Worm (Caenorhabditis elegans) whole organism, mixed stage, embryonic: ENCODE measurements around the gene F54F7.10.

Experiments
- M03D4.4 ChIP-seq: sonication (generic microtip); optimal IDR thresholded peaks from 2 replicates; lab custom pipeline; 2017; ENCODE audit warnings: mild to moderate bottlenecking, missing genetic modification characterization, missing compliant biosample characterization
- bed-3 ChIP-seq: fragments of 200-800 bp; sonication (Bioruptor generic); optimal IDR thresholded peaks from 3 replicates; lab custom pipeline; 2018; ENCODE audit warnings: mild to moderate bottlenecking, missing genetic modification characterization, moderate library complexity, missing compliant biosample characterization
- blmp-1 ChIP-seq: fragments of 150-350 bp; optimal IDR thresholded peaks from 2 replicates; lab custom pipeline; 2014; ENCODE audit warnings: missing biosample characterization, missing genetic modification characterization
- ceh-39 ChIP-seq: fragments of 150-350 bp; optimal IDR thresholded peaks from 2 replicates; lab custom pipeline; 2014; ENCODE audit warnings: missing biosample characterization, missing genetic modification characterization
- ceh-43 ChIP-seq: fragments of 200-800 bp; sonication (Bioruptor generic); optimal IDR thresholded peaks from 2 replicates; lab custom pipeline; 2018; ENCODE audit warnings: mild to moderate bottlenecking, missing genetic modification characterization, moderate library complexity, missing compliant biosample characterization
- ceh-83 ChIP-seq: fragments of 200-800 bp; sonication (Bioruptor generic); optimal IDR thresholded peaks from 2 replicates; lab custom pipeline; 2018; ENCODE audit warnings: mild to moderate bottlenecking, missing genetic modification characterization, missing compliant biosample characterization
- ces-1 ChIP-seq: fragments of 150-350 bp; optimal IDR thresholded peaks from 2 replicates; lab custom pipeline; 2014; ENCODE audit warnings: missing biosample characterization, missing genetic modification reagents, missing genetic modification characterization
- cnd-1 ChIP-seq: fragments of 200-800 bp; sonication (Bioruptor generic); optimal IDR thresholded peaks from 2 replicates; lab custom pipeline; 2018; ENCODE audit warnings: mild to moderate bottlenecking, missing genetic modification characterization, missing compliant biosample characterization
- drap-1 ChIP-seq: fragments of 200-800 bp; sonication (Bioruptor generic); optimal IDR thresholded peaks from 3 replicates; lab custom pipeline; 2018; ENCODE audit warnings: mild to moderate bottlenecking, missing genetic modification characterization, missing compliant biosample characterization
- elt-1 ChIP-seq: sonication (generic microtip); optimal IDR thresholded peaks from 2 replicates; lab custom pipeline; 2017; ENCODE audit warnings: missing genetic modification characterization, mild to moderate bottlenecking, missing compliant biosample characterization, antibody characterized with exemption, moderate library complexity, borderline replicate concordance; ENCODE audit not compliant: insufficient read depth
- elt-3 ChIP-seq: fragments of 150-350 bp; optimal IDR thresholded peaks from 2 replicates; lab custom pipeline; 2014; ENCODE audit warnings: missing biosample characterization, missing genetic modification characterization
- flh-1 ChIP-seq: fragments of 200-800 bp; sonication (Bioruptor generic); optimal IDR thresholded peaks from 2 replicates; lab custom pipeline; 2018; ENCODE audit warnings: mild to moderate bottlenecking, missing genetic modification characterization, moderate library complexity, missing compliant biosample characterization
- ham-2 ChIP-seq: fragments of 200-800 bp; sonication (Bioruptor generic); optimal IDR thresholded peaks from 2 replicates; lab custom pipeline; 2018; ENCODE audit warnings: mild to moderate bottlenecking, missing genetic modification characterization, missing compliant biosample characterization
- hlh-1 ChIP-seq: fragments of 150-350 bp; optimal IDR thresholded peaks from 2 replicates; lab custom pipeline; 2014; ENCODE audit warnings: missing biosample characterization, missing genetic modification reagents, missing genetic modification characterization
- lin-13 ChIP-seq: fragments of 150-350 bp; optimal IDR thresholded peaks from 2 replicates; lab custom pipeline; 2014; ENCODE audit warnings: missing biosample characterization, missing genetic modification characterization
- lin-32 ChIP-seq: fragments of 200-800 bp; sonication (Bioruptor generic); optimal IDR thresholded peaks from 2 replicates; lab custom pipeline; 2018; ENCODE audit warnings: mild to moderate bottlenecking, missing genetic modification characterization, missing compliant biosample characterization
- mab-5 ChIP-seq: fragments of 150-350 bp; optimal IDR thresholded peaks from 2 replicates; lab custom pipeline; 2014; ENCODE audit warnings: missing biosample characterization, missing genetic modification characterization
- mep-1 ChIP-seq: fragments of 150-350 bp; optimal IDR thresholded peaks from 2 replicates; lab custom pipeline; 2017; ENCODE audit warnings: missing biosample characterization, missing genetic modification reagents, missing genetic modification characterization, inconsistent platforms
- mls-2 ChIP-seq: sonication (generic microtip); optimal IDR thresholded peaks from 2 replicates; lab custom pipeline; 2016; ENCODE audit warnings: mild to moderate bottlenecking, missing genetic modification characterization, moderate library complexity, missing compliant biosample characterization
- nhr-12 ChIP-seq: fragments of 150-350 bp; optimal IDR thresholded peaks from 2 replicates; lab custom pipeline; 2014; ENCODE audit warnings: missing biosample characterization, missing genetic modification characterization
- nhr-2 ChIP-seq: fragments of 150-350 bp; optimal IDR thresholded peaks from 2 replicates; lab custom pipeline; 2014; ENCODE audit warnings: missing biosample characterization, missing genetic modification characterization
- nhr-237 ChIP-seq: fragments of 150-350 bp; optimal IDR thresholded peaks from 2 replicates; lab custom pipeline; 2014; ENCODE audit warnings: missing biosample characterization, missing genetic modification characterization
- nhr-28 ChIP-seq: fragments of 150-350 bp; optimal IDR thresholded peaks from 2 replicates; lab custom pipeline; 2014; ENCODE audit warnings: missing biosample characterization, missing genetic modification characterization
- nhr-76 ChIP-seq: sonication (generic microtip); optimal IDR thresholded peaks from 2 replicates; lab custom pipeline; 2017; ENCODE audit warnings: missing biosample characterization, missing genetic modification characterization
- sem-2 ChIP-seq: fragments of 200-800 bp; sonication (Bioruptor generic); optimal IDR thresholded peaks from 2 replicates; lab custom pipeline; 2018; ENCODE audit warnings: mild to moderate bottlenecking, missing genetic modification characterization, missing compliant biosample characterization
- snpc-4 ChIP-seq: fragments of 150-350 bp; optimal IDR thresholded peaks from 2 replicates; lab custom pipeline; 2014; ENCODE audit warnings: missing biosample characterization, missing genetic modification characterization
- sptf-1 ChIP-seq: sonication (generic microtip); optimal IDR thresholded peaks from 2 replicates; lab custom pipeline; 2017; ENCODE audit warnings: mild to moderate bottlenecking, missing genetic modification characterization, moderate library complexity, missing compliant biosample characterization
- tbx-8 ChIP-seq: fragments of 200-800 bp; sonication (Bioruptor generic); optimal IDR thresholded peaks from 2 replicates; lab custom pipeline; 2018; ENCODE audit warnings: mild to moderate bottlenecking, missing genetic modification characterization, moderate library complexity, missing compliant biosample characterization
- unc-120 ChIP-seq: sonication (generic microtip); optimal IDR thresholded peaks from 2 replicates; lab custom pipeline; 2017; ENCODE audit warnings: missing genetic modification characterization, missing compliant biosample characterization; ENCODE audit not compliant: poor library complexity, severe bottlenecking
- unc-39 ChIP-seq: fragments of 150-350 bp; optimal IDR thresholded peaks from 2 replicates; lab custom pipeline; 2014; ENCODE audit warnings: missing biosample characterization, missing genetic modification characterization
- unc-62 ChIP-seq: fragments of 150-350 bp; optimal IDR thresholded peaks from 2 replicates; lab custom pipeline; 2014; ENCODE audit warnings: missing biosample characterization, missing genetic modification reagents, missing genetic modification characterization
- zip-8 ChIP-seq: fragments of 150-350 bp; optimal IDR thresholded peaks from 2 replicates; lab custom pipeline; 2014; ENCODE audit warnings: missing biosample characterization, missing genetic modification characterization

Gene F54F7.10

DNA sequence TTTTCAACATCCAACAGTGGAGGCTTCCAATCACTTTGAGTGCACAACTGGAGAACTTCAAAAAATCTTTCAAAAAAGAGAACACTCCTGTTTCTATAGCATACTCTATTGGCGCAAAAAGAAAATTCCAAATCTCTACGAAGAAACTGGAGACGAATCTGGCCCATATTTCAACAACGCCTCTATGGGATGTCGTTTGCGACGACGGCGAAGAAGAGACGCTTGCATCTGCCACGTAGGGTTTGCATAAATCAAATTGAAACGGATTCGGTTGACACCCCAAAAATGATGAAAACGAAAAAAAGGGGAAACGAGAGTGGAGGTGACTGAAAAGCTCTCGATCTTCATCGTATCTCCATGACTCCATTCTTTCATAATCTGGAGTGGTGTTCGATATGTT lies 7.2 kb upstream of the F54F7.10 start:
- no peak for TF ChIP-seq lin-13 (tag; lab: Kevin White, UChicago)
- no peak for TF ChIP-seq snpc-4 (tag; lab: Kevin White, UChicago)

DNA sequence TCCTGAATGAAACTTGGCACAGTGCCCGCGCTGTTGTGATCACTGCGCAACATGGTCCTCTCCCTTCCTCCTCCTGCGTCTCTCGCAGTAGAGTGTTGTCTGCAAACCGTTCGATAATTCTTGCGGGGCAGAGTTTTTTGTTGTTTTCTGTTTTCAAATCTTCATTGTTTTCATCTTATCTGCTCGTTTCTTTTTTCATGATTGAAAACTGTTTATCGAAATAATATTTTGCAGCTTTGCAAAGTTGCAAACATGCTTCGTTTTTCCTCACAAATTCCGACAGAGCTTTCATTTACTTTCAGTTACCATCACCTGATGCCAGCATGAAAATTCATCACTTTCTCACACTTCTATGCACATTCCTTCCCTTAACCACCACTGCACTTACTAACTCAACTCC lies 6.2 kb upstream of the F54F7.10 start, which contains the start of gene mes-1:
mes-1 (plus strand) TSS at position 301 of the 400 bp plus-strand sequence.
- TF ChIP-seq ceh-39 (tag; lab: Kevin White, UChicago) (no peak), nhr-237 (tag; lab: Kevin White, UChicago) (no peak), M03D4.4 (tag; lab: Kevin White, UChicago) (no peak), tbx-8 (GFP tag; lab: Kevin White, UChicago) (no peak), lin-13 (tag; lab: Kevin White, UChicago) (no peak), drap-1 (no peak), lin-32 (GFP tag; lab: Kevin White, UChicago) (no peak), ham-2 (GFP tag; lab: Kevin White, UChicago) (no peak), nhr-12 (no peak), sem-2 (GFP tag; lab: Kevin White, UChicago) (no peak), hlh-1 (tag; lab: Kevin White, UChicago) (no peak), nhr-28 (tag; lab: Kevin White, UChicago) (no peak), unc-120 (tag; lab: Kevin White, UChicago) (no peak), unc-39 (tag; lab: Kevin White, UChicago) (no peak), unc-62 (GFP tag; lab: Kevin White, UChicago) (no peak), mls-2 (no peak), zip-8 (tag; lab: Kevin White, UChicago) (no peak), mab-5 (tag; lab: Kevin White, UChicago) (no peak), flh-1 (GFP tag; lab: Kevin White, UChicago) (no peak), elt-3 (tag; lab: Kevin White, UChicago) (no peak)

DNA sequence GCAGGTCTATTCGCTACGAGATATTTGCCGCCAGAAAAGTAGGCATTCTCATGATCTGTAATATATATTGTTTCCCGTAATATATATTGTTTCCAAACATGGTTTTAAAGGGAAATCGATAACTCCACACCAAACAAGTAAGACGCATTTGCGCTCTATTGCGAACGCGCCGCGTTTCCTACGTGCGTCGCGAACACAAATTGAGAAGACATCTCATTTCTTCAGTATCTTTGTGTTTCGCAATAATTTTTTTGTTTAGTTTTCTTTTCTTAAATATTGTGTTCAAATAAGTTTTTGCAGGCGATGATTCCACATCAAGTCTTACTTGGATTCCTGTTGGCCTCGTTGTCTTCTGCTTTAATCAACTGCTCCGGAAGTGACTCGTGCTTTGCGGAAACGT lies 1.7 kb downstream of the F54F7.10 start, which contains the start of gene F54F7.6:
F54F7.6 (plus strand) TSS at position 301 of the 400 bp plus-strand sequence.
- TF ChIP-seq bed-3 (GFP tag; lab: Kevin White, UChicago) (no peak), lin-32 (GFP tag; lab: Kevin White, UChicago) (no peak), nhr-28 (tag; lab: Kevin White, UChicago) (no peak), elt-1 (tag; lab: Kevin White, UChicago) (no peak)

DNA sequence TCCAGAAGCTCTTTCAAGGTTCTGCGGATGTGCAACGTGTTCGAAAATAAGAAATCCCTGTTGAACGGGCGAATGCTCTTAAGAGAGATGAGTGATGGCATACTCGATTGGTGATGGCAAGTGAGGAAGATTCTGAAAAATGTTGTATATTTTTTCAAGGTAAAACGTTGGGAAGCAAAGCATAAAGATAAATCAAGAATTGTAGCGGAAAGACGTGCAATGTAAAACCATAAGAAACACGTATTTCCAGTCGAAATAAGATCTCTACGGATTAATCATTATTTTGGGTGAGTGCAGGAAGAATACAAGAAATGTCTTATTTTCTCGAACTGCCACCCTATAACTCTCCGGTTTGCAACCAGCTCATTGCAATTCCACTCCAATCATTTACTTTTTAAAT lies 5.9 kb downstream of the F54F7.10 start, which contains the start of gene dot-1.2:
dot-1.2 (minus strand) TSS at position 101 of the 400 bp plus-strand sequence.
- no peak for TF ChIP-seq unc-39 (tag; lab: Kevin White, UChicago)
- TF ChIP-seq ceh-83 (GFP tag; lab: Kevin White, UChicago), result no peak
- TF ChIP-seq drap-1, result no peak
- no peak for TF ChIP-seq ceh-39 (tag; lab: Kevin White, UChicago)
- no peak for TF ChIP-seq ces-1
- no peak for TF ChIP-seq sptf-1
- no peak for TF ChIP-seq bed-3 (GFP tag; lab: Kevin White, UChicago)
- no peak for TF ChIP-seq nhr-2 (tag; lab: Kevin White, UChicago)
- TF ChIP-seq mls-2, result no peak
- TF ChIP-seq unc-120 (tag; lab: Kevin White, UChicago), result no peak
- no peak for TF ChIP-seq mab-5 (tag; lab: Kevin White, UChicago)
- TF ChIP-seq blmp-1 (tag; lab: Kevin White, UChicago), result no peak
- no peak for TF ChIP-seq mep-1 (tag; lab: Kevin White, UChicago)
- no peak for TF ChIP-seq hlh-1 (tag; lab: Kevin White, UChicago)
- TF ChIP-seq unc-62 (GFP tag; lab: Kevin White, UChicago), result no peak
- no peak for TF ChIP-seq cnd-1 (tag; lab: Kevin White, UChicago)
- no peak for TF ChIP-seq ceh-43
- TF ChIP-seq lin-32 (GFP tag; lab: Kevin White, UChicago), result no peak
- no peak for TF ChIP-seq nhr-12
- no peak for TF ChIP-seq elt-1 (tag; lab: Kevin White, UChicago)
- TF ChIP-seq, all 35 proteins: peak for 0

DNA sequence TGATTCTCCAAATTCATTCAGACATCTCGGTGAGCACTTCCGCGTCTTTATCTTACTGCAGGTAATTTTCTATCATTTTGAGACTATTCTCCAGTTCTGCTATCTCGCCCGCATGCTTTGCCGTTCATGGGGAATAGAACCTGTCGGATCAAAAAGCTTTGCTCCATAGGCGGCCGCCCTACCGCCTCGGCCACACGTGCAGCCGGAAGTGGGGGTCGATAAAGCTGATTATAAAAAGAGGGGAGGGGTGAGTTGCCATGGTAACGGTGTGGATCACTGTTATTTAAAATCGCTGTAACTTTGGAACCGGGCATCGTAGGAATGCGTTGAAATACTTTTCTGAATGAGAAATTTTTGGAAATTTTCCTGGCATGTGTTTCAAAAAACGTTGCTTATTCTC lies 7.0 kb downstream of the F54F7.10 start:
- TF ChIP-seq unc-120 (tag; lab: Kevin White, UChicago) (no peak), mep-1 (tag; lab: Kevin White, UChicago) (no peak), nhr-28 (tag; lab: Kevin White, UChicago) (no peak), sptf-1 (no peak), blmp-1 (tag; lab: Kevin White, UChicago) (no peak), M03D4.4 (tag; lab: Kevin White, UChicago) (no peak), snpc-4 (tag; lab: Kevin White, UChicago) (no peak), mab-5 (tag; lab: Kevin White, UChicago) (no peak), nhr-237 (tag; lab: Kevin White, UChicago) (no peak), ham-2 (GFP tag; lab: Kevin White, UChicago) (no peak), ceh-83 (GFP tag; lab: Kevin White, UChicago) (no peak), unc-62 (GFP tag; lab: Kevin White, UChicago) (no peak), nhr-76 (tag; lab: Kevin White, UChicago) (no peak), bed-3 (GFP tag; lab: Kevin White, UChicago) (no peak)
